Worm (Caenorhabditis elegans) whole organism, early embryonic: ENCODE measurements around the gene T07F8.4.

Experiments used
- B0310.2 ChIP-seq: sonication (generic microtip); optimal IDR thresholded peaks from 2 replicates; lab custom pipeline; 2016; ENCODE audit warnings: mild to moderate bottlenecking, missing genetic modification characterization, missing compliant biosample characterization
- F13C5.2 ChIP-seq: sonication (generic microtip); optimal IDR thresholded peaks from 2 replicates; lab custom pipeline; 2017; ENCODE audit warnings: mild to moderate bottlenecking, missing genetic modification characterization, inconsistent platforms, missing compliant biosample characterization
- aly-1 ChIP-seq: sonication (generic microtip); optimal IDR thresholded peaks from 2 replicates; lab custom pipeline; 2016; ENCODE audit warnings: missing genetic modification characterization, missing compliant biosample characterization
- ama-1 ChIP-seq: fragments of 150-350 bp; optimal IDR thresholded peaks from 2 replicates; lab custom pipeline; 2014
- ceh-13 ChIP-seq: fragments of 200-800 bp; sonication (Bioruptor generic); optimal IDR thresholded peaks from 2 replicates; lab custom pipeline; 2018; ENCODE audit warnings: mild to moderate bottlenecking, missing genetic modification characterization, missing compliant biosample characterization
- ceh-36 ChIP-seq: sonication (generic microtip); optimal IDR thresholded peaks from 2 replicates; lab custom pipeline; 2016; ENCODE audit warnings: missing genetic modification characterization, inconsistent platforms, missing compliant biosample characterization
- ets-7 ChIP-seq: sonication (generic microtip); optimal IDR thresholded peaks from 2 replicates; lab custom pipeline; 2016; ENCODE audit warnings: missing genotype, missing genetic modification characterization, missing compliant biosample characterization
- flt-1 ChIP-seq: fragments of 200-800 bp; sonication (Bioruptor generic); IDR thresholded peaks from 2 replicates; pipeline ENCODE4 v1.3.6; 2022; ENCODE audit warnings: missing genetic modification characterization, missing compliant biosample characterization
- hmbx-1 ChIP-seq: sonication (generic microtip); optimal IDR thresholded peaks from 2 replicates; lab custom pipeline; 2016; ENCODE audit warnings: mild to moderate bottlenecking, missing genetic modification characterization, missing compliant biosample characterization
- hmg-4 ChIP-seq: fragments of 200-800 bp; sonication (Bioruptor generic); optimal IDR thresholded peaks from 2 replicates; lab custom pipeline; 2018; ENCODE audit warnings: mild to moderate bottlenecking, missing genetic modification characterization, missing compliant biosample characterization
- hnd-1 ChIP-seq: sonication (generic microtip); optimal IDR thresholded peaks from 2 replicates; lab custom pipeline; 2016; ENCODE audit warnings: missing genetic modification characterization, missing compliant biosample characterization
- pes-1 ChIP-seq: fragments of 200-800 bp; sonication (Bioruptor generic); IDR thresholded peaks from 2 replicates; pipeline ENCODE4 v1.3.6; 2022; ENCODE audit warnings: missing genetic modification reagents, missing genetic modification characterization, missing compliant biosample characterization
- scrt-1 ChIP-seq: fragments of 200-800 bp; sonication (Bioruptor generic); IDR thresholded peaks from 2 replicates; pipeline ENCODE4 v1.3.6; 2022; ENCODE audit warnings: missing genetic modification characterization, missing compliant biosample characterization
- sea-1 ChIP-seq: fragments of 200-800 bp; sonication (Bioruptor generic); conservative IDR thresholded peaks from 2 replicates; pipeline ENCODE4 v1.3.6; 2022; ENCODE audit warnings: missing genetic modification characterization, missing compliant biosample characterization
- tbx-11 ChIP-seq: fragments of 200-800 bp; sonication (Bioruptor generic); IDR thresholded peaks from 2 replicates; pipeline ENCODE4 v1.3.6; 2022; ENCODE audit warnings: missing genetic modification characterization, missing compliant biosample characterization
- tbx-37 ChIP-seq: fragments of 200-800 bp; sonication (Bioruptor generic); conservative IDR thresholded peaks from 2 replicates; pipeline ENCODE4 v1.3.6; 2022; ENCODE audit warnings: missing genetic modification reagents, missing genetic modification characterization, missing compliant biosample characterization
- tra-4 ChIP-seq: sonication (generic microtip); optimal IDR thresholded peaks from 2 replicates; lab custom pipeline; 2017; ENCODE audit warnings: missing genetic modification characterization, missing compliant biosample characterization

T07F8.4 gene

ce11 chrII:7147550-7147949, 15.7 kb upstream of the T07F8.4 start:
- TF ChIP-seq tra-4 (no peak), ets-7 (tag; lab: Kevin White, UChicago) (no peak), scrt-1 (GFP tag; lab: Robert Waterston, UW) (no peak), ceh-36 (tag; lab: Kevin White, UChicago) (no peak), sea-1 (no peak), hnd-1 (no peak), hmg-4 (GFP tag; lab: Kevin White, UChicago) (no peak), hmbx-1 (tag; lab: Kevin White, UChicago) (no peak), tbx-37 (no peak), ama-1 (no peak), pes-1 (GFP tag; lab: Robert Waterston, UW) (no peak)

DNA sequence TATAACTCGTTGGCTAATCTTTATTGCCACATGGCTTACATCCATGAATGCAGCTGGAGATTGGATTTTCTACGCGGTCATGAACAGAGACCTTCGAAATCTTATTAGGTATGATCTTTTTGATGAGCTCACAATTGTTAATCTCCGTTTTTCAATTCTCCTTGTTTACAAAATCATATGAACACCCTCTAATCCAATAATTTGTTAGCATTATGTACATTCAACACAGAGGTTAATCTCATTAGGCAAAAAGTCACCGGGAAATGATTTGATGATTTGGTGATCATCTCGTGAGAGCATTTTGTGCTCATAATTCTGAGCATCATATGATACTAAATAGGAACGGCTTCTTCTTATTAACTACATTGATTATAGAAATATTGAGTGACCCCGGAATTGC, 14.4 kb upstream of the T07F8.4 start:
- no peak for TF ChIP-seq F13C5.2 (tag; lab: Kevin White, UChicago)
- no peak for TF ChIP-seq hmbx-1 (tag; lab: Kevin White, UChicago)
- no peak for TF ChIP-seq aly-1 (tag; lab: Kevin White, UChicago)
- TF ChIP-seq ceh-36 (tag; lab: Kevin White, UChicago): no peak
- TF ChIP-seq tbx-37: no peak
- no peak for TF ChIP-seq ama-1
- TF ChIP-seq hmg-4 (GFP tag; lab: Kevin White, UChicago): no peak
- TF ChIP-seq ets-7 (tag; lab: Kevin White, UChicago): no peak
- no peak for TF ChIP-seq pes-1 (GFP tag; lab: Robert Waterston, UW)
- no peak for TF ChIP-seq tra-4
- TF ChIP-seq B0310.2: no peak
- no peak for TF ChIP-seq hnd-1
- no peak for TF ChIP-seq sea-1
- TF ChIP-seq scrt-1 (GFP tag; lab: Robert Waterston, UW): no peak
- no peak for TF ChIP-seq ceh-13 (GFP tag; lab: Kevin White, UChicago)

ce11 chrII:7144307-7144706, 12.5 kb upstream of the T07F8.4 start, which contains the start of gene npr-31:
Gene npr-31 (plus strand): TSS chrII:7144607.
- TF ChIP-seq ama-1: no peak
- no peak for TF ChIP-seq B0310.2
- TF ChIP-seq ets-7 (tag; lab: Kevin White, UChicago): no peak
- TF ChIP-seq sea-1: no peak
- TF ChIP-seq ceh-36 (tag; lab: Kevin White, UChicago): no peak
- TF ChIP-seq F13C5.2 (tag; lab: Kevin White, UChicago): no peak
- no peak for TF ChIP-seq hnd-1
- no peak for TF ChIP-seq tbx-11 (GFP tag; lab: Robert Waterston, UW)
- TF ChIP-seq tra-4: no peak
- no peak for TF ChIP-seq scrt-1 (GFP tag; lab: Robert Waterston, UW)
- TF ChIP-seq ceh-13 (GFP tag; lab: Kevin White, UChicago): no peak
- TF ChIP-seq flt-1: no peak
- TF ChIP-seq pes-1 (GFP tag; lab: Robert Waterston, UW): no peak
- no peak for TF ChIP-seq aly-1 (tag; lab: Kevin White, UChicago)
- TF ChIP-seq hmg-4 (GFP tag; lab: Kevin White, UChicago): no peak
- TF ChIP-seq hmbx-1 (tag; lab: Kevin White, UChicago): no peak
- no peak for TF ChIP-seq tbx-37

- TF ChIP-seq hmg-4 (GFP tag; lab: Kevin White, UChicago) (no peak), sea-1 (no peak), ama-1 (no peak), flt-1 (no peak), scrt-1 (GFP tag; lab: Robert Waterston, UW) (no peak), hnd-1 (no peak), tra-4 (no peak), hmbx-1 (tag; lab: Kevin White, UChicago) (no peak), ceh-13 (GFP tag; lab: Kevin White, UChicago) (no peak), pes-1 (GFP tag; lab: Robert Waterston, UW) (no peak), ceh-36 (tag; lab: Kevin White, UChicago) (no peak), B0310.2 (no peak), aly-1 (tag; lab: Kevin White, UChicago) (no peak), F13C5.2 (tag; lab: Kevin White, UChicago) (no peak), tbx-37 (no peak), tbx-11 (GFP tag; lab: Robert Waterston, UW) (no peak)
Measured at ce11 chrII:7139064-7139463, 7.2 kb upstream of the T07F8.4 start.

DNA sequence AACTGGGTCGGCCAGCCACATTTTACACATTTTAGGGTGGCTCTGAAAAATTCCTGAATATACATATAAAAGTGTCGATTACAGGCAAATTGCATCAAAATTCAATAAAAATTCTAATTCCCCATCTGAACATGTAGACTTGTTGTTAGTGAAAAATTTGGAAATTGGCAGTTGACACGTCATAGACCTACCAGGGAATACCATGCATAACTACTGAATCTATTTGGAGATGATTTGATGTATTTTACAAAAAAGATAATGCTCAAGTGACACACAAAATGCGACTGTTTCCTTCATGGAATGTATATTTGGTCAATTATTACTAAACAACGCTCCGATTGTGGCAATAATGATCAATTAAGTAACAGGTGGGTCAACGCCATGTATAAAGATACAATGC, 5.4 kb downstream of the T07F8.4 start, which contains the start of gene F10E7.1:
F10E7.1 (plus strand) TSS at position 301 of the 400 bp plus-strand sequence.
- TF ChIP-seq B0310.2 (no peak), tbx-37 (no peak), ets-7 (tag; lab: Kevin White, UChicago) (no peak), ama-1 (no peak), scrt-1 (GFP tag; lab: Robert Waterston, UW) (no peak), sea-1 (no peak), F13C5.2 (tag; lab: Kevin White, UChicago) (no peak)

DNA sequence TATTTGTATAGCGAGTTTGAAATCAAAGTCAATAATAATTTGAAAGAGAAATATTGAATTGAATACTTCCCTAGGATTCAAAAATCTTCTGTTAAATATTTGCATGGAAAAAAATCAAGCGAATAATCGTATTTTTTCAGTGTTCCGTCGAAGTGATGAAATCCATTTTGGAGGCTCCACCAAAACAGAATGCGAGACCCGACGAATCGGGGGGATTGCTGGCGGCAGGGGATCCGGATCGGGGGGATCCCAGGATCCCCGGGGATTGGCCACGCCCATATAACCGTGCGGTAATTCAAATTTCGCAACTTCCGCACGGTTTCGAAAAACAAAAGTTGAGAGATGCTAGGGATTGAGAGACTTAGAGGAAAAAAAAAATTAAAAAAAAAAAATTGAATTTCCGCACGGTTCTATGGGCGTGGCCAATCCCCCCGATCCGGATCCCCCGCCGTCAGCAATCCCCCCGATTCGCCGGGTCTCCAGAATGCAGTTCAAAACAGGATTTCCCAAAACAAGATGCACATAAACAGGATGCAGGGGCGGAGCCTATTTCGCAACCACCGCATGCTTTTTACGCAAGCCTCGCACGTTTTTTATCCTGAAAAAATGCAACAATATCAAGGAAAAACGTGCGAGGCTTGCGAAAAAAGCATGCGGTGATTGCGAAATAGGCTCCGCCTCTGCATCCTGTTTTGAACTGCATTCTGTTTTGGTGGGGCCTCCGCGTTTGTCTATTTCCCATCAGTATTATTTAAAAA, 9.0 kb downstream of the T07F8.4 start, which contains the start of gene F10E7.11:
F10E7.11 (minus strand) TSS at position 232 of the 758 bp plus-strand sequence.
- TF ChIP-seq ets-7 (tag; lab: Kevin White, UChicago) (no peak), sea-1 (no peak)

DNA sequence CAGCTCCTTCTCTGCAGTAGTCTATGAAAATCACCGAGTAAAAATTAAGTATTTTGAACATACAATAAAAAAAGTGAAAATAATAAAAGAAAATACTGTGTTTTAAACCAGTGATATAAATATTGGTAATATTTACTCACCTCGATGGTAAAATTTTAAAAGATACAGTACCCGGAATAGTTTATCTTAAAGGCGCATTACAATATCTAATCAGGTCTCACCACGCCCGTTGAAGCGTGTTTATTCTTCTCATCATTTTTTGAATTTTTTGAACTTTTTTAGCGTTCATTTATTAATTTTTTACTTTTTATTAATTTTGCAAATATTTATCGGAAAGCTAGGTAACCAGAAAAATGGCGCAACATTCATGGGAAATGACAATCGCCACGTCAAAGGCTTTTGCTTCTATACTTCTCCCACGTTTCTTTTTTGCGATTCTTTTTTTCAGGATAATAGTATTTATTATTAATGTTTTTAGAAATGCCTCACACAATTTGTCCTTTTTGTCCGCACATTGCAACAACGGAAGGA, 10.0 kb downstream of the T07F8.4 start, which contains the start of gene F10E7.2:
F10E7.2 (plus strand) TSS at position 481 of the 531 bp plus-strand sequence.
- TF ChIP-seq ceh-36 (tag; lab: Kevin White, UChicago): no peak
- no peak for TF ChIP-seq hmbx-1 (tag; lab: Kevin White, UChicago)
- no peak for TF ChIP-seq tra-4
- TF ChIP-seq flt-1: no peak
- no peak for TF ChIP-seq tbx-11 (GFP tag; lab: Robert Waterston, UW)
- TF ChIP-seq F13C5.2 (tag; lab: Kevin White, UChicago): no peak
